Worm (Caenorhabditis elegans) whole organism, L4/young adult: Measurements from ENCODE around the gene lgl-1.

Experiments
- W03F9.2 ChIP-seq: fragments of 150-350 bp; optimal IDR thresholded peaks from 2 replicates; lab custom pipeline; 2014; ENCODE audit warnings: missing biosample characterization, missing genetic modification characterization
- dao-5 ChIP-seq: sonication (generic microtip); optimal IDR thresholded peaks from 2 replicates; lab custom pipeline; 2016; ENCODE audit warnings: missing genotype, missing genetic modification characterization, moderate library complexity, missing compliant biosample characterization
- him-1 ChIP-seq: sonication (generic microtip); optimal IDR thresholded peaks from 2 replicates; lab custom pipeline; 2016; ENCODE audit warnings: missing genotype, missing genetic modification reagents, missing genetic modification characterization, missing compliant biosample characterization

- TF ChIP-seq him-1 (tag; lab: Kevin White, UChicago), result no peak
- no peak for TF ChIP-seq W03F9.2 (tag; lab: Kevin White, UChicago)
- TF ChIP-seq dao-5 (tag; lab: Kevin White, UChicago), result no peak
These were observed 42.1 kb upstream of the lgl-1 start, which contains the start of gene F35H12.6 for ce11 chrX:912990-913389.
